Worm (Caenorhabditis elegans) whole organism, L1 larva: ENCODE measurements around the gene rnh-1.0.
A peak's percentile ranks its signal among the peaks of the same experiment; 100 is the strongest.

Experiments
- C04F5.9 ChIP-seq: sonication (generic microtip); optimal IDR thresholded peaks from 2 replicates; lab custom pipeline; 2016; ENCODE audit warnings: missing genetic modification characterization, missing compliant biosample characterization
- C16A3.4 ChIP-seq: fragments of 150-350 bp; optimal IDR thresholded peaks from 2 replicates; lab custom pipeline; 2014; ENCODE audit warnings: missing biosample characterization, missing genetic modification characterization
- C34B4.2 ChIP-seq: sonication (generic microtip); optimal IDR thresholded peaks from 2 replicates; lab custom pipeline; 2017; ENCODE audit warnings: mild to moderate bottlenecking, missing genetic modification characterization, missing compliant biosample characterization
- F16B12.6 ChIP-seq: fragments of 150-350 bp; optimal IDR thresholded peaks from 2 replicates; lab custom pipeline; 2014; ENCODE audit warnings: missing biosample characterization, missing genetic modification characterization
- alr-1 ChIP-seq: fragments of 200-800 bp; sonication (Bioruptor generic); optimal IDR thresholded peaks from 2 replicates; lab custom pipeline; 2018; ENCODE audit warnings: borderline replicate concordance, mild to moderate bottlenecking, missing genetic modification characterization, missing compliant biosample characterization
- aly-2 ChIP-seq: fragments of 150-350 bp; optimal IDR thresholded peaks from 2 replicates; lab custom pipeline; 2014; ENCODE audit warnings: missing biosample characterization, missing genetic modification characterization
- blmp-1 ChIP-seq: fragments of 150-350 bp; optimal IDR thresholded peaks from 2 replicates; lab custom pipeline; 2014; ENCODE audit warnings: missing biosample characterization, missing genetic modification characterization
- ceh-63 ChIP-seq: fragments of 200-800 bp; sonication (Bioruptor generic); optimal IDR thresholded peaks from 2 replicates; lab custom pipeline; 2018; ENCODE audit warnings: mild to moderate bottlenecking, missing genetic modification characterization, missing compliant biosample characterization
- ceh-8 ChIP-seq: fragments of 200-800 bp; sonication (Bioruptor generic); optimal IDR thresholded peaks from 2 replicates; lab custom pipeline; 2018; ENCODE audit warnings: mild to moderate bottlenecking, missing genetic modification characterization, moderate library complexity, missing compliant biosample characterization
- ceh-90 ChIP-seq: sonication (generic microtip); optimal IDR thresholded peaks from 2 replicates; lab custom pipeline; 2016; ENCODE audit warnings: missing genetic modification characterization, missing compliant biosample characterization
- ces-1 ChIP-seq: fragments of 150-350 bp; optimal IDR thresholded peaks from 2 replicates; lab custom pipeline; 2014; ENCODE audit warnings: missing biosample characterization, missing genetic modification reagents, missing genetic modification characterization
- dpl-1 ChIP-seq, 3 experiments: fragments of 150-350 bp in 2 of 3; sonication (generic microtip) in 1 of 3; optimal IDR thresholded peaks; 2 replicates each; lab custom pipeline; 2014 to 2017; ENCODE audit warnings: missing biosample characterization in 3 of 3, missing genetic modification characterization in 3 of 3, missing genetic modification reagents in 3 of 3
- dsc-1 ChIP-seq: sonication (generic microtip); optimal IDR thresholded peaks from 2 replicates; lab custom pipeline; 2016; ENCODE audit warnings: mild to moderate bottlenecking, missing genetic modification characterization, missing compliant biosample characterization
- efl-1 ChIP-seq, 4 experiments: fragments of 150-350 bp; optimal IDR thresholded peaks in 3 of 4; peaks in 1 of 4; 1 replicate in 1 of 4; 2 replicates in 3 of 4; lab custom pipeline; 2014; ENCODE audit warnings: missing biosample characterization in 2 of 4, missing genetic modification characterization in 2 of 4, missing genetic modification reagents in 2 of 4
- elt-2 ChIP-seq: sonication (generic microtip); optimal IDR thresholded peaks from 2 replicates; lab custom pipeline; 2016; ENCODE audit warnings: missing genetic modification characterization, mild to moderate bottlenecking, inconsistent platforms, missing compliant biosample characterization, missing genetic modification reagents
- ets-5 ChIP-seq: fragments of 200-800 bp; sonication (Bioruptor generic); IDR thresholded peaks from 2 replicates; pipeline ENCODE4 v1.3.6; 2022; ENCODE audit warnings: missing genetic modification characterization, missing compliant biosample characterization
- fkh-10 ChIP-seq: sonication (generic microtip); optimal IDR thresholded peaks from 2 replicates; lab custom pipeline; 2017; ENCODE audit warnings: missing biosample characterization, missing genetic modification reagents, missing genetic modification characterization
- fos-1 ChIP-seq: fragments of 150-350 bp; optimal IDR thresholded peaks from 2 replicates; lab custom pipeline; 2014; ENCODE audit warnings: missing biosample characterization, missing genetic modification characterization
- grh-1 ChIP-seq: fragments of 200-800 bp; sonication (Bioruptor generic); IDR thresholded peaks from 2 replicates; pipeline ENCODE4 v1.3.6; 2022; ENCODE audit warnings: missing genetic modification reagents, missing genetic modification characterization, missing compliant biosample characterization
- isw-1 ChIP-seq: fragments of 200-800 bp; sonication (Bioruptor generic); IDR thresholded peaks from 2 replicates; pipeline ENCODE4 v1.3.6; 2022; ENCODE audit warnings: missing genetic modification characterization, missing compliant biosample characterization
- jun-1 ChIP-seq: fragments of 150-350 bp; optimal IDR thresholded peaks from 2 replicates; lab custom pipeline; 2014; ENCODE audit warnings: missing biosample characterization, missing genetic modification reagents, missing genetic modification characterization
- lin-13 ChIP-seq: fragments of 150-350 bp; optimal IDR thresholded peaks from 2 replicates; lab custom pipeline; 2014; ENCODE audit warnings: missing biosample characterization, missing genetic modification reagents, missing genetic modification characterization
- lin-14 ChIP-seq: fragments of 200-800 bp; sonication (Bioruptor generic); optimal IDR thresholded peaks from 2 replicates; lab custom pipeline; 2018; ENCODE audit warnings: mild to moderate bottlenecking, missing genetic modification characterization, moderate library complexity, missing compliant biosample characterization
- lin-35 ChIP-seq, 2 experiments: fragments of 150-350 bp; optimal IDR thresholded peaks; 2 replicates each; lab custom pipeline; 2014; ENCODE audit warnings: missing biosample characterization in 2 of 2, missing genetic modification characterization in 2 of 2, missing genetic modification reagents in 2 of 2
- lsy-2 ChIP-seq, 2 experiments: fragments of 150-350 bp; optimal IDR thresholded peaks; 2 replicates each; lab custom pipeline; 2014; ENCODE audit warnings: missing biosample characterization in 2 of 2, missing genetic modification characterization in 2 of 2
- mdl-1 ChIP-seq, 2 experiments: fragments of 150-350 bp; optimal IDR thresholded peaks; 2 replicates each; lab custom pipeline; 2014 to 2017; ENCODE audit warnings: missing biosample characterization in 2 of 2, missing genetic modification characterization in 2 of 2, inconsistent platforms in 1 of 2
- mef-2 ChIP-seq: fragments of 150-350 bp; optimal IDR thresholded peaks from 2 replicates; lab custom pipeline; 2014; ENCODE audit warnings: missing biosample characterization, missing genetic modification characterization
- mep-1 ChIP-seq: fragments of 150-350 bp; optimal IDR thresholded peaks from 2 replicates; lab custom pipeline; 2014; ENCODE audit warnings: missing biosample characterization, missing genetic modification characterization
- nhr-12 ChIP-seq: sonication (generic microtip); optimal IDR thresholded peaks from 2 replicates; lab custom pipeline; 2017; ENCODE audit warnings: missing biosample characterization, missing genetic modification characterization
- nhr-20 ChIP-seq: sonication (generic microtip); optimal IDR thresholded peaks from 2 replicates; lab custom pipeline; 2016; ENCODE audit warnings: mild to moderate bottlenecking, missing genetic modification characterization, missing compliant biosample characterization
- nhr-77 ChIP-seq: fragments of 150-350 bp; optimal IDR thresholded peaks from 2 replicates; lab custom pipeline; 2014; ENCODE audit warnings: missing biosample characterization, missing genetic modification characterization
- pag-3 ChIP-seq: sonication (generic microtip); optimal IDR thresholded peaks from 2 replicates; lab custom pipeline; 2017; ENCODE audit warnings: missing genetic modification characterization, mild to moderate bottlenecking, missing compliant biosample characterization, antibody characterized with exemption, borderline replicate concordance; ENCODE audit not compliant: insufficient read depth
- pqm-1 ChIP-seq: sonication (generic microtip); optimal IDR thresholded peaks from 3 replicates; lab custom pipeline; 2017; ENCODE audit warnings: missing biosample characterization, missing genetic modification characterization
- snpc-4 ChIP-seq: fragments of 150-350 bp; optimal IDR thresholded peaks from 2 replicates; lab custom pipeline; 2014; ENCODE audit warnings: missing biosample characterization, missing genetic modification characterization
- snu-23 ChIP-seq: sonication (generic microtip); optimal IDR thresholded peaks from 2 replicates; lab custom pipeline; 2016; ENCODE audit warnings: missing genetic modification characterization, missing compliant biosample characterization
- tbx-2 ChIP-seq: sonication (generic microtip); optimal IDR thresholded peaks from 2 replicates; lab custom pipeline; 2016; ENCODE audit warnings: missing genetic modification characterization, missing compliant biosample characterization
- unc-130 ChIP-seq: fragments of 150-350 bp; optimal IDR thresholded peaks from 2 replicates; lab custom pipeline; 2017; ENCODE audit warnings: missing biosample characterization, missing genetic modification characterization, inconsistent platforms
- unc-30 ChIP-seq: sonication (generic microtip); optimal IDR thresholded peaks from 2 replicates; lab custom pipeline; 2017; ENCODE audit warnings: missing biosample characterization, missing genetic modification characterization
- unc-86 ChIP-seq: sonication (generic microtip); optimal IDR thresholded peaks from 2 replicates; lab custom pipeline; 2016; ENCODE audit warnings: missing genetic modification characterization, missing compliant biosample characterization
- unc-98 ChIP-seq: fragments of 200-800 bp; sonication (Bioruptor generic); IDR thresholded peaks from 2 replicates; pipeline ENCODE4 v1.3.6; 2022; ENCODE audit warnings: missing genetic modification characterization, missing compliant biosample characterization
- zag-1 ChIP-seq: fragments of 150-350 bp; optimal IDR thresholded peaks from 2 replicates; lab custom pipeline; 2014; ENCODE audit warnings: missing biosample characterization, missing genetic modification characterization
- ztf-4 ChIP-seq: fragments of 150-350 bp; optimal IDR thresholded peaks from 2 replicates; lab custom pipeline; 2014; ENCODE audit warnings: missing biosample characterization, missing genetic modification characterization

The rnh-1.0 gene

DNA sequence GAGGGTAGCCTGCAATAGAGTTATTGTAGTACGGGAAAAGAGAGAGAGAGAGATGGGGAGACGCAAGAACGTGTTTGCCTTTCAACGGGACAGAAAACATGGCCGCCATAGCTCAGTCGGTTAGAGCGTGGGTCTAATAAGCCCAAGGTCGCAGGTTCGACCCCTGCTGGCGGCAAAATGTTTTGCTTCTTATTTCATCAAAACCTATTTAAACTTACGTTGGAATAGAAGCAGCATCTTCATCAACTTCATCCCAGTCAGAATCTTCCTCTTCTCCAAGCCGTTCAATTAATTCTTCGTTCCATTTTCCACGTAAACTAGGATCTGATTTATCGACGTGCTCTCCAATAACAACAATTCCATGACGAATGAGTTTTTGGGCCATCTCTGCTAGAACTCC lies 37.5 kb downstream of the rnh-1.0 start (continued):
- TF ChIP-seq fkh-10 (GFP tag; lab: Kevin White, UChicago) = no peak
- no peak for TF ChIP-seq C34B4.2 (tag; lab: Kevin White, UChicago)
- peak; percentile 55 for TF ChIP-seq fos-1 (tag; lab: Kevin White, UChicago)
- peak; percentile 13 for TF ChIP-seq unc-86
- TF ChIP-seq lin-35 (GFP tag; optimal IDR thresholded peaks at IDR 0.05; lab: Kevin White, UChicago) = peak; percentile 49 to 71
- no peak for TF ChIP-seq mef-2 (tag; lab: Kevin White, UChicago)
- TF ChIP-seq F16B12.6 (tag; lab: Kevin White, UChicago) = peak; percentile 48
- peak; percentile 23 for TF ChIP-seq lin-13
- peak; percentile 69 for TF ChIP-seq nhr-20 (tag; lab: Kevin White, UChicago)
- peak; percentile 66 for TF ChIP-seq dsc-1
- TF ChIP-seq tbx-2 = peak; percentile 27
- peak; percentile 54 to 59 for TF ChIP-seq efl-1 (optimal IDR thresholded peaks at IDR 0.05; lab: Kevin White, UChicago)
- peak; percentile 51 to 95 for TF ChIP-seq efl-1 (GFP tag; optimal IDR thresholded peaks at IDR 0.05 in 1 of 2; lab: Kevin White, UChicago)
- TF ChIP-seq unc-130 = no peak
- no peak for TF ChIP-seq pqm-1

DNA sequence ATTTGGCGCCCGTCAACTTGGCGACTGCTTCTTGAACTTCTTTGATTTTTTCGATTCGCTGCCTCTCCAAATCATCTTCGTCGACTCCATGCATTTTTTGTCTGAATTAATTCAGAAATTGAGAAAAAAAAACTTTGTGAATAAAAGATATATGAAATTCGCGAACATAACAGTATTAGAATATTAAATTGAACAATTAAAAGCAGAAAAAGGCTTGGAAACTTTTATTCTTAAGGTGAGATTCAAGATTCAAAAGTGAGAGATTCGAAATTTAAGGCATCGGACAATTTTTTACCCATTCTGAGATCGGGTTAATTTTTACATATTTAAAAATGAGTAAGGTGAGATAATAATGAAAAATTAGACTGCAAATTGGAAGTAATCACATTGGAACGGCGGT lies 38.8 kb downstream of the rnh-1.0 start, which contains the start of gene F33G12.3:
Gene F33G12.3 (minus strand): TSS at position 101 of the 400 bp plus-strand sequence.
- TF ChIP-seq jun-1 (tag; lab: Kevin White, UChicago) (no peak), pag-3 (no peak), lin-13 (no peak), snpc-4 (tag; lab: Kevin White, UChicago) (no peak), elt-2 (tag; lab: Kevin White, UChicago) (no peak), isw-1 (GFP tag; lab: Robert Waterston, UW) (no peak), alr-1 (tag; lab: Kevin White, UChicago) (no peak), nhr-77 (tag; lab: Kevin White, UChicago) (no peak), mdl-1 (tag; optimal IDR thresholded peaks at IDR 0.05; lab: Kevin White, UChicago) (no peak), ceh-90 (tag; lab: Kevin White, UChicago) (no peak), F16B12.6 (tag; lab: Kevin White, UChicago) (no peak), unc-86 (no peak)

DNA sequence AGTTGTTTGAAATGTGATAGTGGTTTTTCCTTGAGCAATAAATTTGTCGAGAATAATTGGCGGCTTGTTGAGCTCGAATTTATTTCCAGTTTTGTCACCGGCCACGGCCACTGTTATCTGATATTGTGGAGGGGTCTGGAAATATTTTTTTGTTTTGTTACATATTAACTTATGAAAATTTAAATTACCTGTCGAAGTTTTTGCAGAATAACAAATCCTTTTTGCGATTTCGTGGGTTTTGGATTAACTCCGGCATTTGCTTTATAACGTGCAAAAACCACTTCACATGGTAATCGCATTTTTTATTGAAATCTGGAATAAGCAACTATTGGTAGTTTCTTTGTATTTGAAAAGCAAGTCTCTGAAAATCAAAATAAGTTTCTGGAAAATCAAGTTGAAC lies 41.0 kb downstream of the rnh-1.0 start, which contains the start of gene lrr-1:
Gene lrr-1 (minus strand): TSS at position 312 of the 400 bp plus-strand sequence.
- TF ChIP-seq isw-1 (GFP tag; lab: Robert Waterston, UW) (no peak), efl-1 (optimal IDR thresholded peaks at IDR 0.05; lab: Kevin White, UChicago) (no peak), efl-1 (GFP tag; optimal IDR thresholded peaks at IDR 0.05 in 1 of 2; lab: Kevin White, UChicago) (peak in 1 of 2 experiments; percentile 53)

DNA sequence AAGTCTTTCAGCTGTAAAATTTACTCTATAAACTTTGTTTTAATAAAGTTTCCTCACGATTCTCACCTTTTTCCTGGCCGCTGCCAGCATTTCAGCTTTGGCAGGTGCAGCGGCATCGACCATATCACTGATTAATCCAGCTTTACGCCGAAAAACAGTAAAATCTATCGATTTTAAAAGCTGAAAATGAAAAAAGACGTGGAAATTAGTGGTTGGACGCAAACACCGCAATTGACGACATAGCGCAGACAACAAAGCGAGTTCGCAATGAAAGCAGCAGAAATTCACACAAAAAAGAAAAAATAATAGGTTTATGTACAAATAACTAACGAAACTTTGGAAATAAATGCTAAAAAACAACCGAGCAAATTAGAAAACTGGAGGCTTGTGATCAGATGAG lies 44.8 kb downstream of the rnh-1.0 start, which contains the start of gene golg-2:
Gene golg-2 (minus strand): TSS at position 180 of the 400 bp plus-strand sequence.
- TF ChIP-seq mep-1 (tag; lab: Kevin White, UChicago) (peak; percentile 29), blmp-1 (tag; lab: Kevin White, UChicago) (peak; percentile 20), dpl-1 (GFP tag; optimal IDR thresholded peaks at IDR 0.05; lab: Kevin White, UChicago) (peak in 1 of 3 experiments; percentile 42), ztf-4 (tag; lab: Kevin White, UChicago) (no peak), zag-1 (no peak), efl-1 (optimal IDR thresholded peaks at IDR 0.05; lab: Kevin White, UChicago) (peak; percentile 10 to 33), efl-1 (GFP tag; optimal IDR thresholded peaks at IDR 0.05 in 1 of 2; lab: Kevin White, UChicago) (peak; percentile 38 to 84), ceh-8 (no peak), lin-35 (GFP tag; optimal IDR thresholded peaks at IDR 0.05; lab: Kevin White, UChicago) (peak in 1 of 2 experiments; percentile 55), C16A3.4 (no peak), F16B12.6 (tag; lab: Kevin White, UChicago) (peak; percentile 79), C34B4.2 (tag; lab: Kevin White, UChicago) (no peak), grh-1 (GFP tag; lab: Robert Waterston, UW) (no peak), lsy-2 (tag; optimal IDR thresholded peaks at IDR 0.05; lab: Kevin White, UChicago) (peak; percentile 6 to 31)
- TF ChIP-seq, all 84 proteins: peak for 7

DNA sequence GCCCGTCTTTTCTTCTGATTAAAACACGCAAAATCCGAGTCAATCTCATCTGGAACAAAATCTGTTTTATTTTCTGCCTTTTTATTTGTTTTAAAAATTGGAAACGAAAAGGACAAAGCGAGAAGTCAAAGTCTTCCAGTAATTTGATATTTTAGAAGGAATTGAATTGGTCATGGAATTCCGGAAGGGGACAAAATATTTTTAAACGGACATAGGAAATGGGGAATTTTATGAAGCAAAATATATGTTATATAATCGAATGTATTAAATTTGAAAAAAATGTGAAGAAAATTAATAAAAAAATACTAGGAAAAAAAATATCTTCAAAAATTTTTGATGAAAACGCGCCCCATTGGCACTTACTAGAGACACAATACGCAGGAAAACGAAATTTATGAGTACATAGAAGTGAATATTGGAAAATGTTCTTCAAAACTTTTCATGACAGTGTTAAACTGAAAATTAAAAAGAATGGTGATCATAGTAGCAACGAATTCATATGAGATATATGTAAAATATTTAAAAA lies 45.6 kb downstream of the rnh-1.0 start, which contains the start of gene F33G12.7:
Gene F33G12.7 (minus strand): TSS at position 51 of the 526 bp plus-strand sequence.
- TF ChIP-seq snu-23 (no peak), C04F5.9 (tag; lab: Kevin White, UChicago) (no peak), nhr-12 (no peak), ces-1 (no peak), unc-86 (no peak), unc-98 (GFP tag; lab: Robert Waterston, UW) (no peak), ceh-63 (GFP tag; lab: Kevin White, UChicago) (no peak), aly-2 (tag; lab: Kevin White, UChicago) (no peak), fkh-10 (GFP tag; lab: Kevin White, UChicago) (no peak), ets-5 (GFP tag; lab: Robert Waterston, UW) (no peak), unc-30 (tag; lab: Kevin White, UChicago) (no peak), alr-1 (tag; lab: Kevin White, UChicago) (no peak), lin-14 (GFP tag; lab: Kevin White, UChicago) (no peak), dpl-1 (GFP tag; optimal IDR thresholded peaks at IDR 0.05; lab: Kevin White, UChicago) (peak in 2 of 3 experiments; percentile 16 to 59), tbx-2 (no peak), ceh-8 (no peak), zag-1 (no peak), F16B12.6 (tag; lab: Kevin White, UChicago) (no peak)
